Fruit fly (Drosophila melanogaster): ENCODE data around the gene CG44004.

CG44004 gene

dm6 chr3L:18064632-18065482 is 8.8 kb downstream of the CG44004 start, which contains the start of gene Eip75B:
Eip75B (minus strand) TSS chr3L:18064696.
- TF ChIP-seq CG17801 (GFP tag; optimal IDR thresholded peaks at IDR 0.05; ENCODE audit: partially characterized antibody) = no peak

dm6 chr3L:18062959-18063510 is 10.6 kb downstream of the CG44004 start:
- peak; percentile 75 for TF ChIP-seq CG17801 (GFP tag; optimal IDR thresholded peaks at IDR 0.05; ENCODE audit: partially characterized antibody)

DNA sequence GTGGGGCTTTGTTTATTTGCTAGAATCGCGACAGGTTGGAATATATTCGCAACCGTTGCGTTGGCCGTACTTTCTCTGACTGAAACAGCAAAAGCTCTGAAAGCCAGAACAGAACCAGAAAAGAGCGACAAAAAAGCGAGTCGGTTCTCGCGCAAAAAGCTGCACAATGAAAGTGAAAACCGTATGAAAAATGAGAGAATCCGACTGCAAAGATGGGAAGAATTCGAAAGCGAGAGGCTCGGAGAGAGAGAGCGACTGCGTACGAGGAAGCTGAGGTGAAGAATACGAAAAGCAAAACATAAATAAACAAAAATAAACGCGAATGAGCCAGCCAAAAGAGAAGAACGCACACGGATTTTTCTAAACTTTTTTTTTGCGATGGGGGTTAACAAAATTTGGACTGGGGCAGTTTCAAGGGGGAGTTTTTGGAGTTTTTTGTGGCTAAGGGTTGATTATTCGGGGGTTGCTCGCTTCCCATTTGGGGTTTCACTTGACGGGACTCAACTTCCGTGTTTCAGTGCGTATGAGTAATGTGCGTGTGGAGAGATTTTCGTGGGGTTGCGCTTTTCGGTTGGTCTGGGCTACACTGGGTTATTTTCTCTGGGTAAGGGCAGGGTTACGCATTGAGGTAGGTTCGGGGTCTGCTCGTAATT is 11.8 kb downstream of the CG44004 start:
- peak; percentile 14 for TF ChIP-seq CG17801 (GFP tag; optimal IDR thresholded peaks at IDR 0.05; ENCODE audit: partially characterized antibody)

dm6 chr3L:18061240-18061639 is 12.4 kb downstream of the CG44004 start:
- TF ChIP-seq CG17801 (GFP tag; optimal IDR thresholded peaks at IDR 0.05; ENCODE audit: partially characterized antibody) = no peak

DNA sequence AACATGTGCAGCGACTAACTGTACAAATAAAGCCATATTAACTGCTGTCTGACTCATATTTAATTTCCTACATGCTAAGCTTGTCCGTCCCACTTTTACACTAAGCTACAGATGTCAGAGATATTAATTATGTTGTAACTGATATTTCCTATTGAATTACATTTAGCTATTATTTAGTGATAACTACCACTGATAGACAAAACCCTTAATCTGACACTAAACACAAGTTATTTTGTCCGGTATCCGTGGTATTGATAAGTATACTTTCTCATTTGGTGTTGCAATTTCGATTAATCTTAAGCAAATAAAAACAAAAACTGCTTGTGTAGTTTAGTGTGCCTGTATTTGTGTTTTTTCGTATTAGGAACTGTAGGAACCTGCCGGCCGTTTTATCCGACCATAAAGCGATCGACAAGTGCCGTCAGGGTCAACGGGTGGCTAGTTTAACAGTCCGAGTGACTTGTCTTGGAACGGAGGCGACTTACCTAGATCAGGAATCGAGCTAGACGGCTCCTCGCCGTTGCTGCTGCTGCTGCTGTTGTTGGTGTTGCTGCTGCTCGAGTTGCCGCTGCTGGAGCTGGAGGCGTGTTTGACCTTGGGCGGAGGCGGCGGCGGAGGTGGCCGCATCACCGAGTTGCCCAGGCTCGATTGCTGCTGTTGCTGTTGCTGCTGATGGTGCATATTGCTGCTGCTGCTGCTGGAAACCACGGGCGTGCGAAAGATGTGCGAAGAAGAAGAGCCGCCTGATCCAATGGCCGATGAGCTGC is 15.7 kb downstream of the CG44004 start:
- no peak for TF ChIP-seq CG17801 (GFP tag; optimal IDR thresholded peaks at IDR 0.05; ENCODE audit: partially characterized antibody)

dm6 chr3L:18057033-18057432 is 16.6 kb downstream of the CG44004 start:
- no peak for TF ChIP-seq CG17801 (GFP tag; optimal IDR thresholded peaks at IDR 0.05; ENCODE audit: partially characterized antibody)

- TF ChIP-seq CG17801 (GFP tag; optimal IDR thresholded peaks at IDR 0.05; ENCODE audit: partially characterized antibody) = no peak
These were observed 27.0 kb downstream of the CG44004 start for dm6 chr3L:18046590-18047158.

dm6 chr3L:18044333-18045043 is 29.2 kb downstream of the CG44004 start:
- TF ChIP-seq CG17801 (GFP tag; optimal IDR thresholded peaks at IDR 0.05; ENCODE audit: partially characterized antibody) = no peak

DNA sequence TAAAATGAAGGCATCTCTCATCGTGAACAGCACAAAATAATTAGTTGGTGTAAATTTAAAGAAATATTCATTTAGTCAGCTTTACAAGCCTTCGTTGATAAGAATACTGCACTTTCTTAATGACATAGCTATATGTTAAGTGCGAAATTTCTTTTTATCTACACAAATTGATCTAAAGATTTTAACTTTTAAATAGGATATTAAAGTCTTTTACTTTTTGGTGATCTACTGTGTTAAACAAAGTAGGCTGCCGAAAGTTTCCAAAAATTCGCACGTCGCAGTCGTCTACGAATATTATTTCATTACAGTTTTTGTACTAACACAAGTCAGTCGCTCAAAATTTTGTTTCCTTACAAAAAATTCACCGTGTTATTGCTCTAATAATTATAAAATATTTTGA is 31.2 kb downstream of the CG44004 start, which contains the start of gene CG42393:
CG42393 (plus strand) TSS at position 301 of the 400 bp plus-strand sequence.
- TF ChIP-seq CG17801 (GFP tag; optimal IDR thresholded peaks at IDR 0.05; ENCODE audit: partially characterized antibody) = no peak

DNA sequence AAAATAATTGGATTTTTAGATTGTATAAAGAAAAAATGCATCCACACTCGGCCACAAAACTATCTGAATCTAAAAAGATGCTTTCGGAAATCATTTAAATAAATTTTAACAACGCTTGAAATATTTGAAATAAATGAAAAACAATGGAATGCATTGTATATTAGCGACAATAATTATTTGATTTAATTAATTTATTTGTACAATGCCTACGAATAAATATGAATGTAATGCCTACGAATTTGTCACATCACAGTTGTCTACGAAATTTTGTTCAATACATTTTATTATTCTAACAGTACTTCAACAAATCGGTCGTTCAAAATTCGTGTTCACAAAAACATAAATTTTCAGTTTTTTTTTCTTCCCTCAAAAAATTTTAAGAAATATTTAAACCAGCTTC is 33.6 kb downstream of the CG44004 start, which contains the start of gene CG32192:
CG32192 (plus strand) TSS at position 301 of the 400 bp plus-strand sequence.
- no peak for TF ChIP-seq CG17801 (GFP tag; optimal IDR thresholded peaks at IDR 0.05; ENCODE audit: partially characterized antibody)

DNA sequence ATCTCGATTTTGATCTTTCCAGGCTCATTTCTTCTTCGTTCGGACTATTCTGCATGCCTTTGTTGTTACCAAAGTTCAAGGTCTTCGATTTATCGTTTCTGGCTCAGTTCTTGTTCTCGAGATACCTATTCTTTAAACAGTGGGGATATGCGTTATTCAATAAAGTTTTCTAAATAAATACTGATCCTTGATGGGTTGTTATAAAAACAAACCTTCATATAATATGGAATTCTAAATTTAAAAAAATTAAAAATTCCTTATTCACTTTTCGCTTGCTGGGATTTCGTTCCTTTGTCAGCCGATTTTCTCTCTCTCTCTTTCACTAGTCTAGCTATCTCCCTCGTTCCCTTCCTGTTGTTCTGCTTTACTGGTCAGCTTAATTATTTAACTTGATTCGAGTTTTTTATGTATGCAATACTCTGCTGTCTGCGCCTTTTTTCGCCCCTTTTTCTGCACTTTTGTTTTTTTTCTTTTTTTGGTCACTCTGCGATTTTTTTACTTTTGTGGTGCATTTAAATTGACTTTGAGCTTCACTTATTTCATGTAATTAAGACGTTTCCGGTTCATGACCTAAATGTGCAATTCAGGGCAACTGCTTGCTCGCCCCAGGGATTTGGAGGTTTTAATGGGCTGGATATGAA is 35.4 kb downstream of the CG44004 start:
- TF ChIP-seq CG17801 (GFP tag; optimal IDR thresholded peaks at IDR 0.05; ENCODE audit: partially characterized antibody) = no peak

dm6 chr3L:18037459-18038092 is 36.1 kb downstream of the CG44004 start:
- no peak for TF ChIP-seq CG17801 (GFP tag; optimal IDR thresholded peaks at IDR 0.05; ENCODE audit: partially characterized antibody)

dm6 chr3L:18036995-18037394 is 36.7 kb downstream of the CG44004 start:
- no peak for TF ChIP-seq CG17801 (GFP tag; optimal IDR thresholded peaks at IDR 0.05; ENCODE audit: partially characterized antibody)
